Worm (Caenorhabditis elegans): ENCODE data around the gene F38H4.5.

The F38H4.5 gene

DNA sequence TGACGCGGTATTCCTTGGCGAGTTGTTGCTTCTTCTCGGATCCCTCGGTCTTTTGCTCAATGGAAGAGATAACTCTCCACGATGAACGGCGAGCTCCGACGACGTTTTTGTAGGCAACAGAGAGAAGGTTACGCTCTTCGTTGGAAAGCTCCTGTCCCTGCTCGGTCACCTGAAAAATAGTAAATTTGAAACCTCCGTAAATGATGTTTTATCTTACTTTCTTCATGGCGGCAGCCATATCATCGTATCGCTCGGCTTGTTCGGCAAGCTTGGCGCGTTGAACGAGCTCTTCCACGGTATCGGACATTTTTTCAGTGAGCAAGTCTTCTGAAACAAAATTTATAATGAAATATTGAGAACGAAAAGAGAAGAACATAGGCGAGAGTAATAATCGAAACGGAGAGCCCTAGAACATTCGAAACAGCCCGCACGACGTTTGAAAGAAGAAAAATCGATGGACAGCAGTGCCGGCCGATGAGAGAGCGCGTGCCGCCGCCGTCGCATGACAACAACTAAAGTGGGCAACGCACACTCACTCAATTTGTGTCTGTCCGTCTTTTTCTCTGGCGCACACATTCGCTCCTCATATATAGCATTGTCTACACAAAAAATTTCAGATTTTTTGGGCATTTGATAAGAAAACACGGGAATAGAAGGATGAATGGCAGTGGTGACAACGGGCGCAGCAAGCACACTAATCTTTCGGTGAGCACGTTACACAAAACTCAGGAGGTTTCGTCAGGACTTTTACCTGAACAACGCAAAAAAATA, 30.2 kb upstream of the F38H4.5 start, which contains the start of the genes par-5 and M117.3 (continued):
- TF ChIP-seq C16A3.4 (tag; optimal IDR thresholded peaks at IDR 0.05) (peak; percentile 53), hlh-4 (tag; optimal IDR thresholded peaks at IDR 0.05) (no peak), nhr-90 (tag; optimal IDR thresholded peaks at IDR 0.05; ENCODE audit: poor library complexity) (peak; percentile 21), aly-2 (tag; optimal IDR thresholded peaks at IDR 0.05) (no peak), xbp-1 (tag; optimal IDR thresholded peaks at IDR 0.05) (peak; percentile 54), unc-98 (GFP tag; IDR thresholded peaks at IDR 0.05) (no peak), fkh-8 (tag; optimal IDR thresholded peaks at IDR 0.05) (peak; percentile 94), tlp-1 (tag; optimal IDR thresholded peaks at IDR 0.05) (no peak), blmp-1 (tag; optimal IDR thresholded peaks at IDR 0.05) (no peak), nhr-47 (tag; optimal IDR thresholded peaks at IDR 0.05) (peak; percentile 79), unc-86 (tag; optimal IDR thresholded peaks at IDR 0.05) (peak; percentile 72), ceh-8 (GFP tag; optimal IDR thresholded peaks at IDR 0.05) (peak; percentile 40), lin-35 (GFP tag; optimal IDR thresholded peaks at IDR 0.05) (peak; percentile 63 to 71), ets-5 (GFP tag; IDR thresholded peaks at IDR 0.05) (no peak), fkh-10 (GFP tag; optimal IDR thresholded peaks at IDR 0.05) (peak; percentile 70), nhr-11 (tag; optimal IDR thresholded peaks at IDR 0.05) (no peak), F16B12.6 (tag; optimal IDR thresholded peaks at IDR 0.05) (no peak), zag-1 (tag; optimal IDR thresholded peaks at IDR 0.05) (no peak), tbx-2 (tag; optimal IDR thresholded peaks at IDR 0.05) (peak; percentile 71), pax-3 (tag; optimal IDR thresholded peaks at IDR 0.05) (no peak), pag-3 (tag; optimal IDR thresholded peaks at IDR 0.05; ENCODE audit: borderline replicate concordance, insufficient read depth) (no peak), sup-37 (GFP tag; optimal IDR thresholded peaks at IDR 0.05) (no peak), hpl-2 (GFP tag; optimal IDR thresholded peaks at IDR 0.05) (no peak), nhr-85 (tag) (peak; percentile 68), mep-1 (tag; optimal IDR thresholded peaks at IDR 0.05) (peak; percentile 58), nhr-12 (tag; optimal IDR thresholded peaks at IDR 0.05) (no peak), dpl-1 (GFP tag; optimal IDR thresholded peaks at IDR 0.05) (peak; percentile 49 to 59 (median 56)), nhr-20 (tag; optimal IDR thresholded peaks at IDR 0.05) (peak; percentile 67), fos-1 (tag; optimal IDR thresholded peaks at IDR 0.05) (peak; percentile 59), C34B4.2 (tag; optimal IDR thresholded peaks at IDR 0.05) (no peak), aha-1 (tag; optimal IDR thresholded peaks at IDR 0.05) (no peak), skn-1 (tag; optimal IDR thresholded peaks at IDR 0.05) (peak; percentile 14), pqm-1 (tag; optimal IDR thresholded peaks at IDR 0.05) (no peak), nhr-28 (tag; optimal IDR thresholded peaks at IDR 0.05) (no peak), zip-4 (GFP tag; optimal IDR thresholded peaks at IDR 0.05) (no peak), irx-1 (tag; optimal IDR thresholded peaks at IDR 0.05) (peak; percentile 31), ceh-88 (GFP tag; IDR thresholded peaks at IDR 0.05) (peak; percentile 48; the same call in 1 of the 2 replicates), unc-62 (GFP tag; optimal IDR thresholded peaks at IDR 0.05) (no peak), ama-1 (optimal IDR thresholded peaks at IDR 0.05) (no peak), hlh-17 (GFP tag; optimal IDR thresholded peaks at IDR 0.05; ENCODE audit: borderline replicate concordance) (no peak), rnt-1 (tag; optimal IDR thresholded peaks at IDR 0.05) (peak; percentile 36), nhr-76 (tag; optimal IDR thresholded peaks at IDR 0.05) (no peak), lin-14 (GFP tag; optimal IDR thresholded peaks at IDR 0.05) (peak; percentile 93), elt-2 (tag; optimal IDR thresholded peaks at IDR 0.05) (peak; percentile 64), mab-9 (GFP tag; IDR thresholded peaks at IDR 0.05) (peak; percentile 66; the same call in 1 of the 2 replicates), nhr-71 (tag; optimal IDR thresholded peaks at IDR 0.05) (peak; percentile 83), ceh-82 (tag; optimal IDR thresholded peaks at IDR 0.05) (peak; percentile 49 to 72 (median 69)), sptf-1 (tag; optimal IDR thresholded peaks at IDR 0.05) (no peak), egl-13 (tag; optimal IDR thresholded peaks at IDR 0.05) (peak; percentile 68), ceh-63 (GFP tag; optimal IDR thresholded peaks at IDR 0.05) (no peak), vab-15 (tag; optimal IDR thresholded peaks at IDR 0.05) (no peak), egl-27 (tag; optimal IDR thresholded peaks at IDR 0.05) (no peak)

Measured in whole organism, L1 larva.